Fruit fly (Drosophila melanogaster): ENCODE results near the gene fh.

fh gene

DNA sequence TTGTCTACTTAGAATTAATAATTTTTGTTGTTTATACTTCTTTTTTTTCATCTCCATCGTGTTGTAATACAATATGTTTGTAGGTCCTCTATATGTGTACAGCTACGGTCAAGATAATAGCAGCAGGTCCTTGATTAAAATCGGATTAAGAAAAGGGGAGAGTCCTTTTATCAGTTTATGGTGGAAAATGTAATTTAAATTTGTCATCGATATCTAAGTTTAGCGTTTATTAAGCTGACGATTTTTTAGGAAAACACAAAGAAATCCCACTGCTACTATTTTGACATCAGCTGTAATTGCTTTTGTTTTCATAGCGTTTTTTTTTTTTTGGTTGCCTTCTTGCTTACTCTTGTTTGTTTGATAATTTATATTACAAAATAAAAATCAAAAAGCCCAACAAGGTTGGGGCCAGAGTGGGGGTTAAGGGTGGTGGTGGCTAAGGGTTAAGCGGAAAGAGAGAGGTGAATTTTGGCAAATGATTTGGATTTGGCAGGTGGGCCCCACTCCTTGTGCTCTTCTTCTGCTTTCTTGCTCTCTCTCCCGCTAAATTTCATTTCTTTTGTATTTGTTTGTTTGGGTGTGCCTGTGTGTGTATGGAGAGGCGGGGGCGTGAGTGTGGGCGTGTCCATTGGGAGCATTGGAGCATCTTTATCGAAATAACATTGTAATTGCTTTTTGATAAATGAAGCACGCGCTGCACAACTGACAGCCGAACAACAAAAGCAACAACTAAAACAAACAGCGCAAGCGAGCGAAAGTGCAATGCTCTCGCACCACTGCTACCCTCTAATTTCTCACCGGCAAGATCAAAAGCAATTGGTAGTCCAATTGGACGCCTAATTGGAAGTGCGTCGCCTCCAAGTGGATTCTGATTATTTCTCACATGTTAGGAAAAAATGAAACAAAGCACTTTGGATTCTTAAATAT is 27.8 kb downstream of the fh start (continued):
- TF ChIP-seq HmgD (GFP tag; optimal IDR thresholded peaks at IDR 0.05) (no peak), bowl (GFP tag; IDR thresholded peaks at IDR 0.05) (no peak), Jarid2 (GFP tag; optimal IDR thresholded peaks at IDR 0.05) (no peak), Abd-B (GFP tag; optimal IDR thresholded peaks at IDR 0.05) (no peak), Side (GFP tag; optimal IDR thresholded peaks at IDR 0.05) (peak; percentile 7), CG15479 (GFP tag; optimal IDR thresholded peaks at IDR 0.05) (no peak), CG31224 (GFP tag; IDR thresholded peaks at IDR 0.05) (no peak), kah (GFP tag; optimal IDR thresholded peaks at IDR 0.05) (no peak), ATbp (GFP tag; optimal IDR thresholded peaks at IDR 0.05) (peak; percentile 27), gcm2 (GFP tag; optimal IDR thresholded peaks at IDR 0.05) (no peak), cad (GFP tag; optimal IDR thresholded peaks at IDR 0.05) (no peak), Vsx1 (GFP tag; optimal IDR thresholded peaks at IDR 0.05) (no peak), CG42726 (GFP tag; IDR thresholded peaks at IDR 0.05; ENCODE audit: partially characterized antibody) (no peak), Taf1 (GFP tag; IDR thresholded peaks at IDR 0.05) (peak; percentile 19; the same call in 1 of the 2 replicates), lilli (GFP tag; optimal IDR thresholded peaks at IDR 0.05) (peak; percentile 41), CG13424 (tag; optimal IDR thresholded peaks at IDR 0.05) (peak; percentile 50), CG12744 (GFP tag; optimal IDR thresholded peaks at IDR 0.05) (no peak), CG12071 (GFP tag; optimal IDR thresholded peaks at IDR 0.05) (peak; percentile 19), pzg (GFP tag; optimal IDR thresholded peaks at IDR 0.05) (no peak), CG3281 (GFP tag; optimal IDR thresholded peaks at IDR 0.05) (peak; percentile 55), CG6689 (GFP tag; IDR thresholded peaks at IDR 0.05) (peak; percentile 22; the same call in 1 of the 2 replicates), Sox102F (GFP tag; optimal IDR thresholded peaks at IDR 0.05) (peak; percentile 63), pum (GFP tag; optimal IDR thresholded peaks at IDR 0.05) (no peak), vnd (GFP tag; IDR thresholded peaks at IDR 0.05; ENCODE audit: partially characterized antibody) (no peak), CG5953 (GFP tag; IDR thresholded peaks at IDR 0.05) (no peak)

DNA sequence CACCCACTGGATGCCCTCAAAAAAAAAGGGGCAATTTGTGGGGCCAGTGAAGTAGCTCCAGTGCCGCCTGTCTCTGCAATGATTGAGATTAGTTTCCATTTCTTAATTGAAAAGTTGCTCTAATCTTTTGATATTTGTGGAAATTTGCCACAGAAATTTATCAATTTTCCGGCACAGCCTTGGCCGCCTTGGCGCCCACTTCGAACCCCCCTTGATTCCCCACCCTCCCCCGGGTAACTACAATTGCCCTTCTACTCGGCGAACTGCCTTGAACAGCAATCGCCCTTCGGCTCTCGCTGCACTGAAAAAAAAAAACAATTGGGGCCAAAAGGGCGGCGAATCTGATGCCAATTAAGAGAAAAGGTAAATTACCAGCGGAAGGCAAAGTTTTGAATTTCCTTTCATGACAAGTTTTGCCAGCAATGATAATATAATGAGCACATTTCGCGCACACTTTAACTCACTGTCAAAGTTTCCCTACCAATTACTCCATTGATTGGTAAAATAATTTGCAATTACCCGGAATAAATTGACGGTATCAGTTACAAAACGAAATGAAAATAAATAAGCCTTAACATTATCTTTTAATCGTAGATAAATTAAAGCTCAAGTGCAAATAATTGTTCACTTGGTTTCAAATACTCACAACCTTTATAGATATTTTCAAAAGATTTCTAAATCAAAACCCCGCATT is 29.1 kb downstream of the fh start:
- TF ChIP-seq CG31441 (GFP tag; IDR thresholded peaks at IDR 0.05) (peak; percentile 35; the same call in 1 of the 2 replicates), NC2β (GFP tag; optimal IDR thresholded peaks at IDR 0.05) (peak; percentile 5), chif (GFP tag; optimal IDR thresholded peaks at IDR 0.05) (peak in 1 of 2 experiments; percentile 21), Sox100B (GFP tag; optimal IDR thresholded peaks at IDR 0.05) (peak; percentile 67), CG17361 (GFP tag; IDR thresholded peaks at IDR 0.05) (peak; percentile 49; the same call in 2 of the 3 replicates), Awh (GFP tag; IDR thresholded peaks at IDR 0.05) (no peak), pum (GFP tag; optimal IDR thresholded peaks at IDR 0.05) (peak; percentile 10), CG18262 (tag; optimal IDR thresholded peaks at IDR 0.05) (peak; percentile 58), sisA (GFP tag; IDR thresholded peaks at IDR 0.05) (peak; percentile 32; the same call in 1 of the 2 replicates), bsh (GFP tag; optimal IDR thresholded peaks at IDR 0.05) (peak in 1 of 2 experiments; percentile 18), CG2712 (tag; optimal IDR thresholded peaks at IDR 0.05) (peak; percentile 24), tio (GFP tag; optimal IDR thresholded peaks at IDR 0.05) (peak; percentile 6), phol (tag; optimal IDR thresholded peaks at IDR 0.05) (peak; percentile 46), CG12391 (tag; optimal IDR thresholded peaks at IDR 0.05) (peak; percentile 28), az2 (GFP tag; optimal IDR thresholded peaks at IDR 0.05) (no peak), Ssrp (tag; optimal IDR thresholded peaks at IDR 0.05) (peak; percentile 29), Chrac-16 (GFP tag; optimal IDR thresholded peaks at IDR 0.05) (peak; percentile 28), CG14441 (GFP tag; IDR thresholded peaks at IDR 0.05) (no peak), D19B (GFP tag; optimal IDR thresholded peaks at IDR 0.05) (peak; percentile 7), lab (GFP tag; optimal IDR thresholded peaks at IDR 0.05) (peak; percentile 43), CG17385 (GFP tag; optimal IDR thresholded peaks at IDR 0.05) (peak; percentile 39), Meics (GFP tag; optimal IDR thresholded peaks at IDR 0.05) (peak; percentile 12), Hmx (GFP tag; optimal IDR thresholded peaks at IDR 0.05) (no peak)
